Worm (Caenorhabditis elegans) whole organism, L2 larva: ENCODE measurements around the gene K08D8.12.

Source experiments
- C34F6.9 ChIP-seq: fragments of 150-350 bp; optimal IDR thresholded peaks from 2 replicates; lab custom pipeline; 2014; ENCODE audit warnings: missing biosample characterization, missing genetic modification characterization
- F13H6.1 ChIP-seq: sonication (generic microtip); optimal IDR thresholded peaks from 2 replicates; lab custom pipeline; 2016; ENCODE audit warnings: missing genetic modification characterization, missing compliant biosample characterization
- R02D3.7 ChIP-seq: fragments of 150-350 bp; optimal IDR thresholded peaks from 2 replicates; lab custom pipeline; 2014; ENCODE audit warnings: missing biosample characterization, missing genetic modification characterization
- Y55F3AM.14 ChIP-seq: fragments of 200-800 bp; sonication (Bioruptor generic); optimal IDR thresholded peaks from 2 replicates; lab custom pipeline; 2018; ENCODE audit warnings: mild to moderate bottlenecking, missing genetic modification characterization, missing compliant biosample characterization
- ZK546.5 ChIP-seq: sonication (generic microtip); optimal IDR thresholded peaks from 2 replicates; lab custom pipeline; 2017; ENCODE audit warnings: missing biosample characterization, missing genetic modification characterization
- alr-1 ChIP-seq: fragments of 150-350 bp; optimal IDR thresholded peaks from 2 replicates; lab custom pipeline; 2014; ENCODE audit warnings: missing biosample characterization, missing genetic modification characterization
- aly-2 ChIP-seq: fragments of 150-350 bp; optimal IDR thresholded peaks from 2 replicates; lab custom pipeline; 2014; ENCODE audit warnings: missing biosample characterization, missing genetic modification characterization
- ama-1 ChIP-seq: fragments of 150-350 bp; optimal IDR thresholded peaks from 2 replicates; lab custom pipeline; 2018; ENCODE audit warnings: inconsistent platforms
- blmp-1 ChIP-seq: sonication (generic microtip); optimal IDR thresholded peaks from 2 replicates; lab custom pipeline; 2017; ENCODE audit warnings: missing genetic modification characterization, mild to moderate bottlenecking, missing compliant biosample characterization, antibody characterized with exemption, moderate library complexity; ENCODE audit not compliant: insufficient read depth
- ceh-82 ChIP-seq: fragments of 150-350 bp; optimal IDR thresholded peaks from 2 replicates; lab custom pipeline; 2014; ENCODE audit warnings: missing biosample characterization, missing genetic modification characterization
- crh-2 ChIP-seq: sonication (generic microtip); optimal IDR thresholded peaks from 2 replicates; lab custom pipeline; 2017; ENCODE audit warnings: missing biosample characterization, missing genetic modification characterization
- dmd-4 ChIP-seq: sonication (generic microtip); optimal IDR thresholded peaks from 2 replicates; lab custom pipeline; 2017; ENCODE audit warnings: missing biosample characterization, missing genetic modification characterization
- elt-1 ChIP-seq: fragments of 150-350 bp; optimal IDR thresholded peaks from 2 replicates; lab custom pipeline; 2014; ENCODE audit warnings: missing biosample characterization, missing genetic modification characterization
- elt-3 ChIP-seq: sonication (generic microtip); optimal IDR thresholded peaks from 2 replicates; lab custom pipeline; 2017; ENCODE audit warnings: missing biosample characterization, missing genetic modification characterization
- fos-1 ChIP-seq: fragments of 150-350 bp; optimal IDR thresholded peaks from 2 replicates; lab custom pipeline; 2014; ENCODE audit warnings: missing biosample characterization, missing genetic modification characterization
- lin-11 ChIP-seq: fragments of 150-350 bp; sonication (generic microtip); optimal IDR thresholded peaks from 2 replicates; lab custom pipeline; 2014; ENCODE audit warnings: missing biosample characterization, missing genetic modification characterization, inconsistent platforms, mixed read lengths
- lin-13 ChIP-seq: fragments of 150-350 bp; optimal IDR thresholded peaks from 2 replicates; lab custom pipeline; 2014; ENCODE audit warnings: missing biosample characterization, missing genetic modification reagents, missing genetic modification characterization
- lin-39 ChIP-seq: fragments of 150-350 bp; optimal IDR thresholded peaks from 2 replicates; lab custom pipeline; 2014; ENCODE audit warnings: missing biosample characterization, missing genetic modification reagents, missing genetic modification characterization
- lsy-2 ChIP-seq, 2 experiments: fragments of 150-350 bp in 1 of 2; sonication (generic microtip) in 1 of 2; optimal IDR thresholded peaks; 2 replicates each; lab custom pipeline; 2014 to 2017; ENCODE audit warnings: missing biosample characterization in 2 of 2, missing genetic modification characterization in 2 of 2
- mab-5 ChIP-seq: fragments of 150-350 bp; optimal IDR thresholded peaks from 2 replicates; lab custom pipeline; 2014; ENCODE audit warnings: missing biosample characterization, missing genetic modification characterization
- nhr-10 ChIP-seq: sonication (generic microtip); optimal IDR thresholded peaks from 2 replicates; lab custom pipeline; 2017; ENCODE audit warnings: missing biosample characterization, missing genetic modification characterization
- nhr-11 ChIP-seq: fragments of 150-350 bp; optimal IDR thresholded peaks from 2 replicates; lab custom pipeline; 2014; ENCODE audit warnings: missing biosample characterization, missing genetic modification characterization
- nhr-12 ChIP-seq: fragments of 150-350 bp; optimal IDR thresholded peaks from 2 replicates; lab custom pipeline; 2014; ENCODE audit warnings: missing biosample characterization, missing genetic modification characterization
- nhr-129 ChIP-seq: fragments of 150-350 bp; optimal IDR thresholded peaks from 2 replicates; lab custom pipeline; 2014; ENCODE audit warnings: missing biosample characterization, missing genetic modification characterization
- nhr-21 ChIP-seq: fragments of 150-350 bp; optimal IDR thresholded peaks from 2 replicates; lab custom pipeline; 2014; ENCODE audit warnings: missing biosample characterization, missing genetic modification characterization
- nhr-237 ChIP-seq: fragments of 150-350 bp; optimal IDR thresholded peaks from 2 replicates; lab custom pipeline; 2014; ENCODE audit warnings: missing biosample characterization, missing genetic modification characterization
- nhr-25 ChIP-seq: fragments of 150-350 bp; sonication (generic microtip); optimal IDR thresholded peaks from 3 replicates; lab custom pipeline; 2014; ENCODE audit warnings: missing biosample characterization, missing genetic modification characterization
- nhr-6 ChIP-seq: fragments of 150-350 bp; optimal IDR thresholded peaks from 2 replicates; lab custom pipeline; 2014; ENCODE audit warnings: missing biosample characterization, missing genetic modification characterization
- nhr-77 ChIP-seq: fragments of 150-350 bp; optimal IDR thresholded peaks from 2 replicates; lab custom pipeline; 2014; ENCODE audit warnings: missing biosample characterization, missing genetic modification characterization
- peb-1 ChIP-seq: fragments of 150-350 bp; optimal IDR thresholded peaks from 2 replicates; lab custom pipeline; 2014; ENCODE audit warnings: missing biosample characterization, missing genetic modification characterization
- sem-4 ChIP-seq: fragments of 150-350 bp; optimal IDR thresholded peaks from 2 replicates; lab custom pipeline; 2014; ENCODE audit warnings: missing biosample characterization, missing genetic modification reagents, missing genetic modification characterization
- skn-1 ChIP-seq: sonication (generic microtip); optimal IDR thresholded peaks from 2 replicates; lab custom pipeline; 2017; ENCODE audit warnings: missing biosample characterization, missing genetic modification characterization
- sma-3 ChIP-seq: sonication (generic microtip); optimal IDR thresholded peaks from 2 replicates; lab custom pipeline; 2016; ENCODE audit warnings: missing genetic modification reagents, missing genetic modification characterization, missing compliant biosample characterization
- sma-9 ChIP-seq, 2 experiments: fragments of 150-350 bp in 1 of 2; sonication (generic microtip) in 1 of 2; optimal IDR thresholded peaks; 2 replicates each; lab custom pipeline; 2014 to 2016; ENCODE audit warnings: missing genetic modification characterization in 2 of 2, mild to moderate bottlenecking in 1 of 2, missing biosample characterization in 1 of 2, missing compliant biosample characterization in 1 of 2, missing genetic modification reagents in 1 of 2, moderate library complexity in 1 of 2
- snpc-4 ChIP-seq: fragments of 150-350 bp; optimal IDR thresholded peaks from 2 replicates; lab custom pipeline; 2014; ENCODE audit warnings: missing biosample characterization, missing genetic modification characterization
- unc-39 ChIP-seq: fragments of 150-350 bp; optimal IDR thresholded peaks from 2 replicates; lab custom pipeline; 2014; ENCODE audit warnings: missing biosample characterization, missing genetic modification characterization
- unc-55 ChIP-seq: fragments of 150-350 bp; sonication (generic microtip); optimal IDR thresholded peaks from 3 replicates; lab custom pipeline; 2014; ENCODE audit warnings: missing biosample characterization, missing genetic modification reagents, missing genetic modification characterization
- unc-62 ChIP-seq: fragments of 150-350 bp; optimal IDR thresholded peaks from 2 replicates; lab custom pipeline; 2014; ENCODE audit warnings: missing biosample characterization, missing genetic modification reagents, missing genetic modification characterization
- ztf-1 ChIP-seq: fragments of 200-800 bp; sonication (Bioruptor generic); conservative IDR thresholded peaks from 2 replicates; pipeline ENCODE4 v1.3.6; 2022; ENCODE audit warnings: missing genetic modification characterization, missing compliant biosample characterization
- ztf-4 ChIP-seq: fragments of 150-350 bp; optimal IDR thresholded peaks from 2 replicates; lab custom pipeline; 2014; ENCODE audit warnings: missing biosample characterization, missing genetic modification characterization

The K08D8.12 gene

ce11 chrIV:12914532-12915019 is 21.3 kb downstream of the K08D8.12 start, which contains the start of gene irg-6:
TSS of gene irg-6 (minus strand) at chrIV:12914969.
- TF ChIP-seq dmd-4 (tag; lab: Kevin White, UChicago) = no peak
- no peak for TF ChIP-seq crh-2 (tag; lab: Kevin White, UChicago)
- TF ChIP-seq R02D3.7 (tag; lab: Kevin White, UChicago) = no peak
- no peak for TF ChIP-seq mab-5
- TF ChIP-seq nhr-12 (tag; lab: Kevin White, UChicago) = no peak
- TF ChIP-seq alr-1 (tag; lab: Kevin White, UChicago) = no peak
- TF ChIP-seq ama-1 = no peak
- TF ChIP-seq nhr-6 = no peak
- no peak for TF ChIP-seq nhr-25
- TF ChIP-seq ztf-4 = no peak
- no peak for TF ChIP-seq nhr-77

- TF ChIP-seq crh-2 (tag; lab: Kevin White, UChicago) = no peak
- no peak for TF ChIP-seq nhr-21 (tag; lab: Kevin White, UChicago)
- no peak for TF ChIP-seq unc-39 (tag; lab: Kevin White, UChicago)
- TF ChIP-seq lin-39 (tag; lab: Kevin White, UChicago) = no peak
- TF ChIP-seq blmp-1 (tag; lab: Kevin White, UChicago) = no peak
- no peak for TF ChIP-seq elt-1 (tag; lab: Kevin White, UChicago)
- no peak for TF ChIP-seq alr-1 (tag; lab: Kevin White, UChicago)
- TF ChIP-seq unc-55 (GFP tag; lab: Kevin White, UChicago) = no peak
- no peak for TF ChIP-seq dmd-4 (tag; lab: Kevin White, UChicago)
- TF ChIP-seq unc-62 (GFP tag; lab: Kevin White, UChicago) = no peak
- no peak for TF ChIP-seq snpc-4 (tag; lab: Kevin White, UChicago)
- TF ChIP-seq lin-13 (GFP tag; lab: Kevin White, UChicago) = no peak
- TF ChIP-seq ceh-82 (tag; lab: Kevin White, UChicago) = no peak
Observed at ce11 chrIV:12915479-12915878, 22.2 kb downstream of the K08D8.12 start, which contains the start of gene srz-15. TSS of gene srz-15 (plus strand) at chrIV:12915779.

ce11 chrIV:12918256-12918655 is 25.0 kb downstream of the K08D8.12 start, which contains the start of gene C32H11.3:
TSS of gene C32H11.3 (plus strand) at chrIV:12918556.
- TF ChIP-seq fos-1 (tag; lab: Kevin White, UChicago) (no peak), peb-1 (tag; lab: Kevin White, UChicago) (no peak), lin-13 (GFP tag; lab: Kevin White, UChicago) (no peak), ZK546.5 (tag; lab: Kevin White, UChicago) (no peak), nhr-10 (no peak), sem-4 (no peak), lin-11 (tag; lab: Kevin White, UChicago) (no peak), sma-3 (GFP tag; lab: Kevin White, UChicago) (no peak), nhr-237 (tag; lab: Kevin White, UChicago) (no peak), nhr-11 (tag; lab: Kevin White, UChicago) (no peak), elt-3 (no peak), lsy-2 (tag; optimal IDR thresholded peaks at IDR 0.05; lab: Kevin White, UChicago) (no peak), crh-2 (tag; lab: Kevin White, UChicago) (no peak), ztf-1 (GFP tag; lab: Robert Waterston, UW) (no peak), F13H6.1 (no peak), mab-5 (no peak), lin-39 (tag; lab: Kevin White, UChicago) (no peak)

ce11 chrIV:12920553-12920952 is 27.3 kb downstream of the K08D8.12 start:
- TF ChIP-seq C34F6.9 (no peak), elt-3 (no peak), nhr-6 (no peak), aly-2 (tag; lab: Kevin White, UChicago) (no peak), lin-39 (tag; lab: Kevin White, UChicago) (no peak), nhr-21 (tag; lab: Kevin White, UChicago) (no peak), crh-2 (tag; lab: Kevin White, UChicago) (no peak), Y55F3AM.14 (GFP tag; lab: Kevin White, UChicago) (no peak), ceh-82 (tag; lab: Kevin White, UChicago) (no peak), sma-9 (GFP tag; optimal IDR thresholded peaks at IDR 0.05; lab: Kevin White, UChicago) (peak; percentile 78), sma-9 (tag; optimal IDR thresholded peaks at IDR 0.05; lab: Kevin White, UChicago) (no peak), F13H6.1 (no peak), skn-1 (tag; lab: Kevin White, UChicago) (peak; percentile 45), dmd-4 (tag; lab: Kevin White, UChicago) (no peak), nhr-129 (tag; lab: Kevin White, UChicago) (no peak), nhr-10 (no peak), fos-1 (tag; lab: Kevin White, UChicago) (peak; percentile 73)
